ENCODE assay signal across 5 worm cellular contexts in genomic region chrII:4955353-4955752, ce11.
A peak's percentile ranks its signal among the peaks of the same experiment; 100 is the strongest.
TF ChIP-seq lines count a peak whose summit lies in the region.

Gene pbs-3, minus strand, starts transcription at chrII:4955427.

TF ChIP-seq in whole organism, L1 larva, 84 proteins besides CTCF, POLR2A, EP300 and RAD21 (continues in another document):
- TF ChIP-seq unc-86 (tag; optimal IDR thresholded peaks at IDR 0.05; lab: Kevin White, UChicago) (no peak), dsc-1 (tag; optimal IDR thresholded peaks at IDR 0.05; lab: Kevin White, UChicago) (peak; percentile 8), unc-98 (GFP tag; IDR thresholded peaks at IDR 0.05; lab: Robert Waterston, UW) (no peak), sox-4 (tag; optimal IDR thresholded peaks at IDR 0.05; lab: Kevin White, UChicago) (no peak), nhr-85 (tag; lab: Kevin White, UChicago) (no peak), elt-2 (tag; optimal IDR thresholded peaks at IDR 0.05; lab: Kevin White, UChicago) (peak; percentile 46), elt-3 (tag; optimal IDR thresholded peaks at IDR 0.05; lab: Kevin White, UChicago) (peak in 2 of 6 experiments; percentile 42 to 71), snu-23 (GFP tag; optimal IDR thresholded peaks at IDR 0.05; lab: Kevin White, UChicago) (peak; percentile 67), nhr-12 (tag; optimal IDR thresholded peaks at IDR 0.05; lab: Kevin White, UChicago) (no peak), blmp-1 (tag; optimal IDR thresholded peaks at IDR 0.05; lab: Kevin White, UChicago) (peak; percentile 67), lin-13 (GFP tag; optimal IDR thresholded peaks at IDR 0.05; lab: Kevin White, UChicago) (peak; percentile 47), fos-1 (tag; optimal IDR thresholded peaks at IDR 0.05; lab: Kevin White, UChicago) (no peak), lin-39 (tag; optimal IDR thresholded peaks at IDR 0.05; lab: Kevin White, UChicago) (no peak), ceh-90 (tag; optimal IDR thresholded peaks at IDR 0.05; lab: Kevin White, UChicago) (no peak), skn-1 (tag; optimal IDR thresholded peaks at IDR 0.05; lab: Kevin White, UChicago) (peak; percentile 97), nhr-90 (tag; optimal IDR thresholded peaks at IDR 0.05; lab: Kevin White, UChicago; ENCODE audit: poor library complexity) (peak; percentile 49), pax-3 (tag; optimal IDR thresholded peaks at IDR 0.05; lab: Kevin White, UChicago) (no peak), hlh-17 (GFP tag; optimal IDR thresholded peaks at IDR 0.05; lab: Kevin White, UChicago; ENCODE audit: borderline replicate concordance) (no peak), egl-13 (tag; optimal IDR thresholded peaks at IDR 0.05; lab: Kevin White, UChicago) (no peak)

TF ChIP-seq in whole organism, L3 larva, 47 proteins besides CTCF, POLR2A, EP300 and RAD21 (continues in another document):
- TF ChIP-seq ama-1 (optimal IDR thresholded peaks at IDR 0.05; lab: Kevin White, UChicago) (peak; percentile 5), ceh-28 (tag; optimal IDR thresholded peaks at IDR 0.05; lab: Kevin White, UChicago) (peak; percentile 8), nfya-1 (tag; optimal IDR thresholded peaks at IDR 0.05; lab: Kevin White, UChicago; ENCODE audit: insufficient read depth) (peak; percentile 79), ceh-9 (tag; optimal IDR thresholded peaks at IDR 0.05; lab: Kevin White, UChicago) (no peak), nhr-77 (tag; optimal IDR thresholded peaks at IDR 0.05; lab: Kevin White, UChicago) (no peak), nhr-43 (tag; optimal IDR thresholded peaks at IDR 0.05; lab: Kevin White, UChicago; ENCODE audit: poor library complexity, severe bottlenecking) (peak; percentile 2), fkh-10 (GFP tag; optimal IDR thresholded peaks at IDR 0.05; lab: Kevin White, UChicago) (no peak), R02D3.7 (tag; optimal IDR thresholded peaks at IDR 0.05; lab: Kevin White, UChicago) (peak; percentile 17), ceh-16 (tag; optimal IDR thresholded peaks at IDR 0.05; lab: Kevin White, UChicago) (no peak), lin-39 (tag; optimal IDR thresholded peaks at IDR 0.05; lab: Kevin White, UChicago) (peak; percentile 73), nhr-23 (tag; optimal IDR thresholded peaks at IDR 0.05; lab: Kevin White, UChicago) (peak; percentile 58), ZK546.5 (tag; optimal IDR thresholded peaks at IDR 0.05; lab: Kevin White, UChicago) (no peak), skn-1 (tag; optimal IDR thresholded peaks at IDR 0.05; lab: Kevin White, UChicago) (peak; percentile 89), lin-15B (tag; optimal IDR thresholded peaks at IDR 0.05; lab: Kevin White, UChicago) (peak; percentile 62), zag-1 (tag; optimal IDR thresholded peaks at IDR 0.05; lab: Kevin White, UChicago) (no peak), pha-4 (tag; optimal IDR thresholded peaks at IDR 0.05; lab: Kevin White, UChicago) (peak; percentile 87), jun-1 (tag; optimal IDR thresholded peaks at IDR 0.05; lab: Kevin White, UChicago) (no peak), pqm-1 (tag; optimal IDR thresholded peaks at IDR 0.05; lab: Kevin White, UChicago) (peak; percentile 37), nhr-25 (tag; optimal IDR thresholded peaks at IDR 0.05; lab: Kevin White, UChicago) (peak; percentile 70)

TF ChIP-seq in whole organism, early embryonic, 17 proteins besides CTCF, POLR2A, EP300 and RAD21:
- peak; percentile 54; the same call in 1 of the 2 replicates for TF ChIP-seq tbx-37 (GFP tag; conservative IDR thresholded peaks at IDR 0.05; lab: Robert Waterston, UW)
- 0 out of 2 replicates have a peak, but pooled peaks have one; percentile 23 for TF ChIP-seq sea-1 (GFP tag; conservative IDR thresholded peaks at IDR 0.05; lab: Robert Waterston, UW)
- no peak for TF ChIP-seq ceh-36 (tag; optimal IDR thresholded peaks at IDR 0.05; lab: Kevin White, UChicago)
- TF ChIP-seq aly-1 (tag; optimal IDR thresholded peaks at IDR 0.05; lab: Kevin White, UChicago): no peak
- TF ChIP-seq F13C5.2 (tag; optimal IDR thresholded peaks at IDR 0.05; lab: Kevin White, UChicago): peak; percentile 16
- TF ChIP-seq ama-1 (optimal IDR thresholded peaks at IDR 0.05; lab: Kevin White, UChicago): no peak
- peak; percentile 3 for TF ChIP-seq ets-7 (tag; optimal IDR thresholded peaks at IDR 0.05; lab: Kevin White, UChicago)

TF ChIP-seq in whole organism, midembryonic, 9 proteins besides CTCF, POLR2A, EP300 and RAD21:
- TF ChIP-seq cog-1 (tag; optimal IDR thresholded peaks at IDR 0.05; lab: Kevin White, UChicago): peak; percentile 12
- no peak for TF ChIP-seq klf-2 (GFP tag; conservative IDR thresholded peaks at IDR 0.05; lab: Robert Waterston, UW)
- 0 out of 2 replicates have a peak, but pooled peaks have one; percentile 56 for TF ChIP-seq flt-1 (GFP tag; IDR thresholded peaks at IDR 0.05; lab: Robert Waterston, UW)

TF ChIP-seq in whole organism, young adult, 124 proteins besides CTCF, POLR2A, EP300 and RAD21 (continues in another document):
- TF ChIP-seq aptf-3 (GFP tag; IDR thresholded peaks at IDR 0.05; lab: Robert Waterston, UW) (no peak), ekl-4 (GFP tag; IDR thresholded peaks at IDR 0.05; lab: Robert Waterston, UW) (no peak), pbrm-1 (GFP tag; IDR thresholded peaks at IDR 0.05; lab: Robert Waterston, UW) (peak; percentile 41; the same call in 1 of the 2 replicates), fkh-3 (tag; optimal IDR thresholded peaks at IDR 0.05; lab: Kevin White, UChicago) (no peak), nfyb-1 (GFP tag; IDR thresholded peaks at IDR 0.05; lab: Robert Waterston, UW) (no peak), mcd-1 (GFP tag; IDR thresholded peaks at IDR 0.05; lab: Robert Waterston, UW) (peak; percentile 64), ceh-91 (GFP tag; IDR thresholded peaks at IDR 0.05; lab: Robert Waterston, UW) (no peak), D2030.7 (GFP tag; IDR thresholded peaks at IDR 0.05; lab: Robert Waterston, UW) (peak; percentile 61), F39B2.1 (GFP tag; IDR thresholded peaks at IDR 0.05; lab: Robert Waterston, UW) (no peak), rcor-1 (GFP tag; IDR thresholded peaks at IDR 0.05; lab: Robert Waterston, UW) (peak; percentile 33; the same call in 1 of the 2 replicates), hmg-20 (GFP tag; IDR thresholded peaks at IDR 0.05; lab: Robert Waterston, UW) (no peak), nhr-90 (tag; optimal IDR thresholded peaks at IDR 0.05; lab: Kevin White, UChicago) (no peak), dpff-1 (tag; optimal IDR thresholded peaks at IDR 0.05; lab: Kevin White, UChicago) (no peak), F23B12.7 (tag; optimal IDR thresholded peaks at IDR 0.05; lab: Kevin White, UChicago; ENCODE audit: insufficient read depth) (peak; percentile 85), dpl-1 (GFP tag; optimal IDR thresholded peaks at IDR 0.05; lab: Kevin White, UChicago) (peak; percentile 7), attf-3 (GFP tag; conservative IDR thresholded peaks at IDR 0.05; lab: Robert Waterston, UW) (0 out of 2 replicates have a peak, but pooled peaks have one; percentile 47), chd-7 (tag; optimal IDR thresholded peaks at IDR 0.05; lab: Kevin White, UChicago) (no peak), rpc-1 (optimal IDR thresholded peaks at IDR 0.05; lab: Kevin White, UChicago) (peak; percentile 1), rpc-1 (tag; optimal IDR thresholded peaks at IDR 0.05; lab: Kevin White, UChicago) (no peak), F22D6.2 (tag; optimal IDR thresholded peaks at IDR 0.05; lab: Kevin White, UChicago) (no peak), K11D2.4 (GFP tag; IDR thresholded peaks at IDR 0.05; lab: Robert Waterston, UW) (no peak), ztf-26 (tag; optimal IDR thresholded peaks at IDR 0.05; lab: Kevin White, UChicago) (no peak), Y95B8A.8 (GFP tag; IDR thresholded peaks at IDR 0.05; lab: Robert Waterston, UW) (no peak), ceh-100 (GFP tag; IDR thresholded peaks at IDR 0.05; lab: Robert Waterston, UW) (peak; percentile 93), egrh-3 (GFP tag; IDR thresholded peaks at IDR 0.05; lab: Robert Waterston, UW) (no peak), lag-1 (GFP tag; IDR thresholded peaks at IDR 0.05; lab: Robert Waterston, UW) (no peak), ztf-6 (GFP tag; IDR thresholded peaks at IDR 0.05; lab: Robert Waterston, UW) (no peak), tbp1 (GFP tag; optimal IDR thresholded peaks at IDR 0.05; lab: Kevin White, UChicago) (no peak), K12H6.12 (tag; optimal IDR thresholded peaks at IDR 0.05; lab: Kevin White, UChicago) (peak; percentile 19), lsl-1 (GFP tag; optimal IDR thresholded peaks at IDR 0.05; lab: Kevin White, UChicago) (peak; percentile 30), Y53F4B.3 (GFP tag; IDR thresholded peaks at IDR 0.05; lab: Robert Waterston, UW) (no peak), F57C9.4 (tag; optimal IDR thresholded peaks at IDR 0.05; lab: Kevin White, UChicago) (no peak), B0019.2 (GFP tag; conservative IDR thresholded peaks at IDR 0.05; lab: Robert Waterston, UW) (no peak), C17E4.6 (GFP tag; IDR thresholded peaks at IDR 0.05; lab: Robert Waterston, UW) (no peak), hlh-12 (tag; optimal IDR thresholded peaks at IDR 0.05; lab: Kevin White, UChicago) (no peak), madf-10 (tag; optimal IDR thresholded peaks at IDR 0.05; lab: Kevin White, UChicago) (no peak), somi-1 (GFP tag; optimal IDR thresholded peaks at IDR 0.05; lab: Kevin White, UChicago) (no peak), akir-1 (GFP tag; optimal IDR thresholded peaks at IDR 0.05; lab: Kevin White, UChicago) (no peak), sptf-2 (GFP tag; optimal IDR thresholded peaks at IDR 0.05; lab: Kevin White, UChicago) (no peak), die-1 (tag; optimal IDR thresholded peaks at IDR 0.05; lab: Kevin White, UChicago) (no peak), F33H1.4 (GFP tag; IDR thresholded peaks at IDR 0.05; lab: Robert Waterston, UW) (no peak), lin-35 (GFP tag; optimal IDR thresholded peaks at IDR 0.05; lab: Kevin White, UChicago) (peak in 1 of 3 experiments; percentile 27), Y53G8AR.9 (GFP tag; conservative IDR thresholded peaks at IDR 0.05; lab: Robert Waterston, UW) (peak; percentile 31; the same call in 1 of the 2 replicates), lsy-27 (tag; optimal IDR thresholded peaks at IDR 0.05; lab: Kevin White, UChicago; ENCODE audit: borderline replicate concordance, insufficient read depth) (no peak), dox-1 (GFP tag; IDR thresholded peaks at IDR 0.05; lab: Robert Waterston, UW) (peak; percentile 53; the same call in 1 of the 2 replicates), ccch-3 (GFP tag; optimal IDR thresholded peaks at IDR 0.05; lab: Kevin White, UChicago) (no peak), F37B4.10 (GFP tag; IDR thresholded peaks at IDR 0.05; lab: Robert Waterston, UW) (no peak), snpc-1.3 (tag; optimal IDR thresholded peaks at IDR 0.05; lab: Kevin White, UChicago; ENCODE audit: insufficient read depth) (peak; percentile 34), bed-1 (GFP tag; IDR thresholded peaks at IDR 0.05; lab: Robert Waterston, UW) (no peak)

Comparison
In these comparisons a context has a peak if more than half of its experiments do, and no peak if none do; other contexts are left out.
1. Of the 8 proteins assayed by ChIP-seq in both whole organism, young adult and whole organism, L1 larva: peak only in whole organism, young adult: none; only in whole organism, L1 larva: ama-1, efl-1 and nhr-90; in both: dpl-1 and unc-130; in neither: 1; mixed calls (peak in some experiments, not most) for 2.